Fruit fly (Drosophila melanogaster) whole organism, adult: ENCODE data around the gene Cp19.

Experiments
- CG12768 ChIP-seq: fragments of 200-800 bp; sonication (Bioruptor generic); optimal IDR thresholded peaks from 2 replicates; lab custom pipeline; 2017; ENCODE audit warnings: missing biosample characterization, missing genetic modification characterization, mild to moderate bottlenecking, moderate library complexity, missing genetic modification reagents
- CG14711 ChIP-seq: fragments of 200-800 bp; sonication (Bioruptor generic); optimal IDR thresholded peaks from 2 replicates; lab custom pipeline; 2018; ENCODE audit warnings: missing biosample characterization, mild to moderate bottlenecking, missing genetic modification characterization, moderate library complexity
- CG5204 ChIP-seq: fragments of 200-800 bp; sonication (Bioruptor generic); optimal IDR thresholded peaks from 2 replicates; lab custom pipeline; 2016; ENCODE audit warnings: missing biosample characterization, missing genetic modification characterization
- Crg-1 ChIP-seq: fragments of 200-800 bp; sonication (Bioruptor generic); optimal IDR thresholded peaks from 2 replicates; lab custom pipeline; 2016; ENCODE audit warnings: missing biosample characterization, missing genetic modification characterization
- Hr96 ChIP-seq: fragments of 200-800 bp; sonication (Bioruptor generic); optimal IDR thresholded peaks from 2 replicates; lab custom pipeline; 2016; ENCODE audit warnings: missing biosample characterization, missing genetic modification characterization
- cic ChIP-seq: fragments of 200-800 bp; sonication (Bioruptor generic); optimal IDR thresholded peaks from 2 replicates; lab custom pipeline; 2017; ENCODE audit warnings: missing biosample characterization, mild to moderate bottlenecking, missing genetic modification characterization, moderate library complexity
- cnc ChIP-seq, 2 experiments: fragments of >200 bp; optimal IDR thresholded peaks; 2 replicates each; lab custom pipeline; 2017
- kay ChIP-seq: fragments of 200-800 bp; sonication (Bioruptor generic); peaks from one replicate; lab custom pipeline; 2016; ENCODE audit warnings: missing biosample characterization, missing genetic modification characterization, borderline replicate concordance
- ovo ChIP-seq: fragments of 200-800 bp; sonication (Bioruptor generic); optimal IDR thresholded peaks from 2 replicates; lab custom pipeline; 2016; ENCODE audit warnings: missing biosample characterization, missing genetic modification characterization
- pad ChIP-seq: fragments of 200-800 bp; sonication (Bioruptor generic); optimal IDR thresholded peaks from 3 replicates; lab custom pipeline; 2017; ENCODE audit warnings: missing biosample characterization, missing genetic modification characterization, mild to moderate bottlenecking, moderate library complexity, missing genetic modification reagents

dm6 chr3L:8700054-8700642 is 29.5 kb upstream of the Cp19 start:
- no peak for TF ChIP-seq CG14711 (tag; lab: Kevin White, UChicago)
- TF ChIP-seq cnc (optimal IDR thresholded peaks at IDR 0.05; lab: Kevin White, UChicago): no peak
- no peak for TF ChIP-seq CG5204 (GFP tag; lab: Kevin White, UChicago)
- TF ChIP-seq kay (GFP tag; lab: Kevin White, UChicago): peak; percentile 86
- TF ChIP-seq CG12768 (GFP tag; lab: Kevin White, UChicago): no peak
- peak; percentile 96 for TF ChIP-seq cic (GFP tag; lab: Kevin White, UChicago)
- TF ChIP-seq Crg-1: no peak
- no peak for TF ChIP-seq ovo
- TF ChIP-seq pad (GFP tag; lab: Kevin White, UChicago): no peak
- no peak for TF ChIP-seq Hr96
